Fruit fly (Drosophila melanogaster) whole organism, embryonic: ENCODE measurements around the gene Polr1F.
A peak's percentile ranks its signal among the peaks of the same experiment; 100 is the strongest.

Source experiments
- Atf-2 ChIP-seq: fragments of 200-800 bp; sonication (Bioruptor generic); optimal IDR thresholded peaks from 2 replicates; lab custom pipeline; 2016; ENCODE audit warnings: missing biosample characterization, missing genetic modification characterization
- Atf6 ChIP-seq: fragments of 200-800 bp; sonication (Bioruptor generic); IDR thresholded peaks from 2 replicates; pipeline ENCODE4 v1.3.6; 2022; ENCODE audit warnings: missing biosample characterization, missing genetic modification characterization
- B-H2 ChIP-seq: fragments of 200-800 bp; sonication (Bioruptor generic); optimal IDR thresholded peaks from 2 replicates; lab custom pipeline; 2018; ENCODE audit warnings: missing biosample characterization, mild to moderate bottlenecking, missing genetic modification characterization
- CG12299 ChIP-seq: fragments of 200-800 bp; sonication (Bioruptor generic); optimal IDR thresholded peaks from 2 replicates; lab custom pipeline; 2018; ENCODE audit warnings: missing biosample characterization, mild to moderate bottlenecking, missing genetic modification characterization
- CG13894 ChIP-seq: fragments of 200-800 bp; sonication (Bioruptor generic); optimal IDR thresholded peaks from 3 replicates; lab custom pipeline; 2018; ENCODE audit warnings: missing biosample characterization, mild to moderate bottlenecking, missing genetic modification characterization, moderate library complexity
- CG1602 ChIP-seq: fragments of 200-800 bp; sonication (Bioruptor generic); optimal IDR thresholded peaks from 3 replicates; lab custom pipeline; 2016; ENCODE audit warnings: missing biosample characterization, missing genetic modification characterization
- CG16863 ChIP-seq: fragments of 200-800 bp; sonication (Bioruptor generic); optimal IDR thresholded peaks from 3 replicates; lab custom pipeline; 2016; ENCODE audit warnings: missing biosample characterization, missing genetic modification characterization
- CG18619 ChIP-seq: fragments of 200-800 bp; sonication (Bioruptor generic); optimal IDR thresholded peaks from 3 replicates; lab custom pipeline; 2017; ENCODE audit warnings: missing biosample characterization, mild to moderate bottlenecking, missing genetic modification characterization
- CG2678 ChIP-seq: fragments of 200-800 bp; sonication (Bioruptor generic); optimal IDR thresholded peaks from 3 replicates; lab custom pipeline; 2019; ENCODE audit warnings: missing biosample characterization, mild to moderate bottlenecking, missing genetic modification characterization, moderate library complexity
- CG2712 ChIP-seq: fragments of 200-800 bp; optimal IDR thresholded peaks from 3 replicates; lab custom pipeline; 2019; ENCODE audit warnings: missing biosample characterization, mild to moderate bottlenecking, missing genetic modification characterization, moderate library complexity
- CG30403 ChIP-seq: fragments of 200-800 bp; sonication (Bioruptor generic); optimal IDR thresholded peaks from 3 replicates; lab custom pipeline; 2016; ENCODE audit warnings: missing biosample characterization, missing genetic modification characterization
- CG3726 ChIP-seq: fragments of 200-800 bp; sonication (Bioruptor generic); IDR thresholded peaks from 3 replicates; pipeline ENCODE4, ENCODE4 v1.3.6; 2022; ENCODE audit warnings: missing biosample characterization, missing genetic modification characterization
- CG3838 ChIP-seq: fragments of 200-800 bp; sonication (Bioruptor generic); optimal IDR thresholded peaks from 3 replicates; lab custom pipeline; 2016; ENCODE audit warnings: missing biosample characterization, missing genetic modification characterization
- CG6272 ChIP-seq: fragments of 200-800 bp; sonication (Bioruptor generic); IDR thresholded peaks from 2 replicates; pipeline ENCODE4 v1.3.6; 2022; ENCODE audit warnings: missing biosample characterization, missing genetic modification characterization
- CG6689 ChIP-seq: fragments of 200-800 bp; sonication (Bioruptor generic); IDR thresholded peaks from 2 replicates; pipeline ENCODE4 v1.3.6; 2022; ENCODE audit warnings: missing biosample characterization, missing genetic modification characterization
- CG6791 ChIP-seq: fragments of 200-800 bp; sonication (Bioruptor generic); IDR thresholded peaks from 3 replicates; pipeline ENCODE4 v1.3.6; 2022; ENCODE audit warnings: missing biosample characterization, missing genetic modification characterization; ENCODE audit not compliant: partially characterized antibody
- CG7556 ChIP-seq: fragments of 200-800 bp; sonication (Bioruptor generic); optimal IDR thresholded peaks from 2 replicates; lab custom pipeline; 2017; ENCODE audit warnings: missing biosample characterization, mild to moderate bottlenecking, missing genetic modification characterization
- CG7839 ChIP-seq: fragments of 200-800 bp; sonication (Bioruptor generic); optimal IDR thresholded peaks from 3 replicates; lab custom pipeline; 2018; ENCODE audit warnings: missing biosample characterization, mild to moderate bottlenecking, missing genetic modification characterization, moderate library complexity
- CG8765 ChIP-seq: fragments of 200-800 bp; sonication (Bioruptor generic); IDR thresholded peaks from 2 replicates; pipeline ENCODE4 v1.3.6; 2022; ENCODE audit warnings: missing biosample characterization, missing genetic modification characterization
- CG8944 ChIP-seq: fragments of 200-800 bp; sonication (Bioruptor generic); optimal IDR thresholded peaks from 3 replicates; lab custom pipeline; 2016; ENCODE audit warnings: missing biosample characterization, missing genetic modification characterization
- CG9817 ChIP-seq: fragments of 200-800 bp; sonication (Bioruptor generic); optimal IDR thresholded peaks from 2 replicates; lab custom pipeline; 2018; ENCODE audit warnings: missing biosample characterization, mild to moderate bottlenecking, missing genetic modification characterization, moderate library complexity
- CkIIα-i1 ChIP-seq: fragments of 200-800 bp; sonication (Bioruptor generic); IDR thresholded peaks from 2 replicates; pipeline ENCODE4 v1.3.6; 2022; ENCODE audit warnings: missing biosample characterization, missing genetic modification characterization
- CoRest ChIP-seq: fragments of 200-800 bp; sonication (Bioruptor generic); optimal IDR thresholded peaks from 3 replicates; lab custom pipeline; 2018; ENCODE audit warnings: missing biosample characterization, mild to moderate bottlenecking, missing genetic modification characterization, moderate library complexity
- Dll ChIP-seq: fragments of 200-800 bp; sonication (Bioruptor generic); IDR thresholded peaks from 4 replicates; pipeline ENCODE4 v1.3.6; 2022; ENCODE audit warnings: missing biosample characterization, missing genetic modification characterization; ENCODE audit not compliant: partially characterized antibody
- Ets65A ChIP-seq: fragments of 200-800 bp; sonication (Bioruptor generic); peaks from one replicate; lab custom pipeline; 2016; ENCODE audit warnings: missing biosample characterization, missing genetic modification characterization
- Gsc ChIP-seq: fragments of 200-800 bp; sonication (Bioruptor generic); IDR thresholded peaks from 2 replicates; pipeline ENCODE4 v1.3.6; 2022; ENCODE audit warnings: missing biosample characterization, missing genetic modification characterization
- Max ChIP-seq: fragments of 200-800 bp; sonication (Bioruptor generic); optimal IDR thresholded peaks from 2 replicates; lab custom pipeline; 2016; ENCODE audit warnings: missing biosample characterization, mild to moderate bottlenecking, missing genetic modification characterization
- Med ChIP-seq: fragments of 200-800 bp; sonication (Bioruptor generic); peaks from one replicate; lab custom pipeline; 2016; ENCODE audit warnings: missing biosample characterization, missing genetic modification characterization, mild to moderate bottlenecking, inconsistent platforms, moderate library complexity
- NC2β ChIP-seq: fragments of 200-800 bp; sonication (Bioruptor generic); optimal IDR thresholded peaks from 2 replicates; lab custom pipeline; 2016; ENCODE audit warnings: missing biosample characterization, missing genetic modification characterization
- Oli ChIP-seq: fragments of 200-800 bp; sonication (Bioruptor generic); optimal IDR thresholded peaks from 2 replicates; lab custom pipeline; 2018; ENCODE audit warnings: missing biosample characterization, mild to moderate bottlenecking, missing genetic modification characterization, moderate library complexity
- Sox102F ChIP-seq: fragments of 200-800 bp; sonication (Bioruptor generic); optimal IDR thresholded peaks from 2 replicates; lab custom pipeline; 2018; ENCODE audit warnings: missing biosample characterization, mild to moderate bottlenecking, missing genetic modification characterization, moderate library complexity
- Ssrp ChIP-seq: fragments of 200-800 bp; sonication (Bioruptor generic); optimal IDR thresholded peaks from 2 replicates; lab custom pipeline; 2018; ENCODE audit warnings: missing biosample characterization, mild to moderate bottlenecking, missing genetic modification characterization, moderate library complexity
- Vsx1 ChIP-seq: fragments of 200-800 bp; sonication (Bioruptor generic); optimal IDR thresholded peaks from 2 replicates; lab custom pipeline; 2017; ENCODE audit warnings: missing biosample characterization, mild to moderate bottlenecking, missing genetic modification characterization, missing genetic modification reagents
- bab2 ChIP-seq: fragments of 200-800 bp; sonication (Bioruptor generic); optimal IDR thresholded peaks from 2 replicates; lab custom pipeline; 2016; ENCODE audit warnings: missing biosample characterization, missing genetic modification characterization
- bbx ChIP-seq: fragments of 200-800 bp; sonication (Bioruptor generic); IDR thresholded peaks from 2 replicates; pipeline ENCODE4 v1.3.6; 2022; ENCODE audit warnings: missing biosample characterization, missing genetic modification characterization; ENCODE audit not compliant: partially characterized antibody
- cato ChIP-seq: fragments of 200-800 bp; sonication (Bioruptor generic); optimal IDR thresholded peaks from 2 replicates; lab custom pipeline; 2016; ENCODE audit warnings: missing biosample characterization, missing genetic modification characterization, borderline replicate concordance
- dpn ChIP-seq, 2 experiments: fragments of 200-800 bp; sonication (Bioruptor generic); optimal IDR thresholded peaks; 3 replicates each; lab custom pipeline; 2016; ENCODE audit warnings: missing biosample characterization in 2 of 2, missing genetic modification characterization in 2 of 2
- fru ChIP-seq: fragments of >200 bp; optimal IDR thresholded peaks from 2 replicates; lab custom pipeline; 2017
- fu2 ChIP-seq: fragments of 200-800 bp; sonication (Bioruptor generic); optimal IDR thresholded peaks from 2 replicates; lab custom pipeline; 2016; ENCODE audit warnings: missing biosample characterization, missing genetic modification characterization
- gcm ChIP-seq: fragments of 200-800 bp; sonication (Bioruptor generic); optimal IDR thresholded peaks from 2 replicates; lab custom pipeline; 2019; ENCODE audit warnings: missing biosample characterization, mild to moderate bottlenecking, missing genetic modification characterization, moderate library complexity
- gsb ChIP-seq: fragments of 200-800 bp; sonication (Bioruptor generic); IDR thresholded peaks from 2 replicates; pipeline ENCODE4 v1.3.6; 2022; ENCODE audit warnings: missing biosample characterization, missing genetic modification characterization
- h ChIP-seq: fragments of >200 bp; optimal IDR thresholded peaks from 2 replicates; lab custom pipeline; 2017
- ham ChIP-seq: fragments of 200-800 bp; sonication (Bioruptor generic); IDR thresholded peaks from 2 replicates; pipeline ENCODE4 v1.3.6; 2022; ENCODE audit warnings: missing biosample characterization, missing genetic modification characterization
- hkb ChIP-seq, 2 experiments: fragments of 200-800 bp in 1 of 2; fragments of >200 bp in 1 of 2; sonication (Bioruptor generic) in 1 of 2; IDR thresholded peaks in 1 of 2; optimal IDR thresholded peaks in 1 of 2; 2 replicates each; pipeline versions ENCODE4 v1.3.6 to Lab custom; 2017 to 2022; ENCODE audit warnings: missing biosample characterization in 1 of 2, missing genetic modification characterization in 1 of 2
- insv ChIP-seq, 2 experiments: fragments of 200-800 bp; sonication (Bioruptor generic); optimal IDR thresholded peaks; 3 replicates each; lab custom pipeline; 2016 to 2018; ENCODE audit warnings: missing biosample characterization in 2 of 2, missing genetic modification characterization in 2 of 2
- odd ChIP-seq: fragments of 200-800 bp; sonication (Bioruptor generic); optimal IDR thresholded peaks from 2 replicates; lab custom pipeline; 2017; ENCODE audit warnings: missing biosample characterization, mild to moderate bottlenecking, missing genetic modification characterization
- psq ChIP-seq: fragments of 200-800 bp; sonication (Bioruptor generic); optimal IDR thresholded peaks from 2 replicates; lab custom pipeline; 2017; ENCODE audit warnings: missing biosample characterization, missing genetic modification characterization
- tgo ChIP-seq: fragments of 200-800 bp; sonication (Bioruptor generic); IDR thresholded peaks from 3 replicates; pipeline ENCODE4 v1.3.6; 2022; ENCODE audit warnings: missing biosample characterization, missing genetic modification characterization
- toy ChIP-seq: fragments of 200-800 bp; sonication (Bioruptor generic); IDR thresholded peaks from 2 replicates; pipeline ENCODE4 v1.3.6; 2022; ENCODE audit warnings: missing biosample characterization, missing genetic modification characterization
- wek ChIP-seq: fragments of 200-800 bp; sonication (Bioruptor generic); optimal IDR thresholded peaks from 3 replicates; lab custom pipeline; 2018; ENCODE audit warnings: missing biosample characterization, mild to moderate bottlenecking, missing genetic modification characterization, moderate library complexity
- yki ChIP-seq: fragments of >200 bp; optimal IDR thresholded peaks from 3 replicates; lab custom pipeline; 2018

The Polr1F gene

dm6 chr2L:6874526-6875198, 33.0 kb downstream of the Polr1F start, which contains the start of gene Nlg2 (continued):
- TF ChIP-seq CG16863 = no peak
- no peak for TF ChIP-seq yki (lab: Kevin White, UChicago)
- TF ChIP-seq Atf-2 (GFP tag; lab: Kevin White, UChicago) = no peak
- TF ChIP-seq Max = no peak
- TF ChIP-seq bbx = no peak
- no peak for TF ChIP-seq CG8765 (GFP tag; lab: Robert Waterston, UW)
- TF ChIP-seq CoRest = peak; percentile 80
- no peak for TF ChIP-seq CkIIα-i1 (GFP tag; lab: Robert Waterston, UW)
- peak; percentile 69 for TF ChIP-seq CG2712
- TF ChIP-seq B-H2 (GFP tag; lab: Kevin White, UChicago) = peak; percentile 21
- TF ChIP-seq cato (GFP tag; lab: Kevin White, UChicago) = no peak
- TF ChIP-seq gsb (GFP tag; lab: Robert Waterston, UW) = no peak
- TF ChIP-seq insv (GFP tag; optimal IDR thresholded peaks at IDR 0.05; lab: Kevin White, UChicago) = no peak
- peak; percentile 15 for TF ChIP-seq gcm (GFP tag; lab: Kevin White, UChicago)
- TF ChIP-seq tgo (GFP tag; lab: Robert Waterston, UW) = no peak; the same call in 1 of the 3 replicates
- peak; percentile 40 for TF ChIP-seq Ssrp (tag; lab: Kevin White, UChicago)
- TF ChIP-seq CG7556 (GFP tag; lab: Kevin White, UChicago) = peak; percentile 90
- peak; percentile 38 for TF ChIP-seq CG13894 (tag; lab: Kevin White, UChicago)
- TF ChIP-seq dpn (GFP tag; optimal IDR thresholded peaks at IDR 0.05; lab: Kevin White, UChicago) = peak; percentile 3 to 40
- TF ChIP-seq CG7839 (tag; lab: Kevin White, UChicago) = peak; percentile 78
- TF ChIP-seq h (lab: Kevin White, UChicago) = no peak
- no peak for TF ChIP-seq toy (GFP tag; lab: Robert Waterston, UW)
- no peak for TF ChIP-seq CG6689 (GFP tag; lab: Robert Waterston, UW)
- TF ChIP-seq Vsx1 (GFP tag; lab: Kevin White, UChicago) = no peak
- no peak for TF ChIP-seq CG3726 (GFP tag; lab: Robert Waterston, UW)
- TF ChIP-seq CG8944 (GFP tag; lab: Kevin White, UChicago) = no peak
- no peak for TF ChIP-seq CG6791
- TF ChIP-seq CG18619 (GFP tag; lab: Kevin White, UChicago) = peak; percentile 77
- no peak for TF ChIP-seq Dll
- TF ChIP-seq Ets65A (GFP tag; lab: Kevin White, UChicago) = peak; percentile 87
- peak; percentile 55 for TF ChIP-seq Oli
- peak; percentile 13 for TF ChIP-seq CG12299 (tag; lab: Kevin White, UChicago)
- no peak for TF ChIP-seq CG6272 (GFP tag; lab: Robert Waterston, UW)
- no peak for TF ChIP-seq fru
- no peak for TF ChIP-seq Gsc (GFP tag; lab: Robert Waterston, UW)
- TF ChIP-seq odd (GFP tag; lab: Kevin White, UChicago) = peak; percentile 60
- no peak for TF ChIP-seq ham (GFP tag; lab: Robert Waterston, UW)
- TF ChIP-seq bab2 (GFP tag; lab: Kevin White, UChicago) = no peak
- TF ChIP-seq CG1602 (GFP tag; lab: Kevin White, UChicago) = peak; percentile 48
- no peak for TF ChIP-seq psq (GFP tag; lab: Kevin White, UChicago)
- TF ChIP-seq CG9817 (tag; lab: Kevin White, UChicago) = peak; percentile 36
- TF ChIP-seq wek (GFP tag; lab: Kevin White, UChicago) = no peak
- TF ChIP-seq CG30403 (GFP tag; lab: Kevin White, UChicago) = peak; percentile 72
- TF ChIP-seq CG3838 (GFP tag; lab: Kevin White, UChicago) = no peak
- 0 out of 2 replicates have a peak, but pooled peaks have one; percentile 15 for TF ChIP-seq Atf6 (GFP tag; lab: Robert Waterston, UW)
- TF ChIP-seq hkb (optimal IDR thresholded peaks at IDR 0.05; lab: Kevin White, UChicago) = no peak
- TF ChIP-seq hkb (GFP tag; IDR thresholded peaks at IDR 0.05; lab: Robert Waterston, UW) = no peak
- TF ChIP-seq CG2678 (tag; lab: Kevin White, UChicago) = peak; percentile 89
- TF ChIP-seq fu2 (GFP tag; lab: Kevin White, UChicago) = no peak
- TF ChIP-seq NC2β (GFP tag; lab: Kevin White, UChicago) = no peak
- peak; percentile 70 for TF ChIP-seq Sox102F
- peak; percentile 31 for TF ChIP-seq Med (GFP tag; lab: Kevin White, UChicago)
